Fruit fly (Drosophila melanogaster): ENCODE data around the gene CG7246.

CG7246 gene

dm6 chrX:9041789-9042456 lies 38.9 kb downstream of the CG7246 start (continued):
- TF ChIP-seq CG10147 (GFP tag; optimal IDR thresholded peaks at IDR 0.05) (no peak), zfh2 (GFP tag; optimal IDR thresholded peaks at IDR 0.05) (no peak), dysf (GFP tag; IDR thresholded peaks at IDR 0.05) (peak; percentile 57; the same call in 2 of the 3 replicates), E2f1 (GFP tag; IDR thresholded peaks at IDR 0.05) (no peak), Sry-β (GFP tag; optimal IDR thresholded peaks at IDR 0.05) (no peak), Ada2b (GFP tag; IDR thresholded peaks at IDR 0.05) (peak; percentile 25; the same call in 1 of the 2 replicates), CG4328 (GFP tag; optimal IDR thresholded peaks at IDR 0.05) (no peak), tap (tag; optimal IDR thresholded peaks at IDR 0.05) (no peak), CG7745 (tag; optimal IDR thresholded peaks at IDR 0.05) (no peak), hkb (optimal IDR thresholded peaks at IDR 0.05) (no peak), hkb (GFP tag; IDR thresholded peaks at IDR 0.05) (peak; percentile 59), ftz-f1 (GFP tag; optimal IDR thresholded peaks at IDR 0.05) (no peak), ab (GFP tag; optimal IDR thresholded peaks at IDR 0.05) (no peak), CG10366 (GFP tag; IDR thresholded peaks at IDR 0.05) (peak; percentile 38; the same call in 1 of the 2 replicates), amos (GFP tag; IDR thresholded peaks at IDR 0.05; ENCODE audit: partially characterized antibody) (no peak), CG10462 (GFP tag; optimal IDR thresholded peaks at IDR 0.05) (no peak), btn (GFP tag; optimal IDR thresholded peaks at IDR 0.05) (no peak), phol (tag; optimal IDR thresholded peaks at IDR 0.05) (peak; percentile 69), pum (GFP tag; optimal IDR thresholded peaks at IDR 0.05) (peak; percentile 64), CG8089 (GFP tag; optimal IDR thresholded peaks at IDR 0.05) (no peak), mam (GFP tag; optimal IDR thresholded peaks at IDR 0.05) (peak; percentile 2), CG18764 (GFP tag; optimal IDR thresholded peaks at IDR 0.05) (no peak), Vsx1 (GFP tag; optimal IDR thresholded peaks at IDR 0.05) (peak; percentile 41), CG12071 (GFP tag; optimal IDR thresholded peaks at IDR 0.05) (no peak), CG9797 (GFP tag; optimal IDR thresholded peaks at IDR 0.05) (no peak), gsb (GFP tag; IDR thresholded peaks at IDR 0.05) (no peak), Hmr (GFP tag; optimal IDR thresholded peaks at IDR 0.05) (no peak), sna (GFP tag; IDR thresholded peaks at IDR 0.05; ENCODE audit: partially characterized antibody) (no peak), ci (GFP tag; IDR thresholded peaks at IDR 0.05) (peak; percentile 5; the same call in 1 of the 3 replicates), ro (GFP tag; IDR thresholded peaks at IDR 0.05) (no peak), tio (GFP tag; optimal IDR thresholded peaks at IDR 0.05) (peak; percentile 72), CG14050 (GFP tag; IDR thresholded peaks at IDR 0.05) (no peak), Xbp1 (GFP tag; optimal IDR thresholded peaks at IDR 0.05) (peak; percentile 49), Dll (GFP tag; IDR thresholded peaks at IDR 0.05; ENCODE audit: partially characterized antibody) (no peak), Sry-δ (GFP tag; optimal IDR thresholded peaks at IDR 0.05) (no peak), CG14441 (GFP tag; IDR thresholded peaks at IDR 0.05) (no peak), lmd (GFP tag; IDR thresholded peaks at IDR 0.05) (peak; percentile 41), CG3838 (GFP tag; optimal IDR thresholded peaks at IDR 0.05) (no peak), ap (GFP tag; IDR thresholded peaks at IDR 0.05) (no peak), CG11560 (tag; IDR thresholded peaks at IDR 0.05) (no peak), CG5180 (GFP tag; optimal IDR thresholded peaks at IDR 0.05) (peak; percentile 17), GATAe (GFP tag; conservative IDR thresholded peaks at IDR 0.05) (no peak), pho (GFP tag; optimal IDR thresholded peaks at IDR 0.05) (no peak), CG10979 (tag; optimal IDR thresholded peaks at IDR 0.05) (peak; percentile 73), bowl (GFP tag; IDR thresholded peaks at IDR 0.05) (no peak), bsh (GFP tag; optimal IDR thresholded peaks at IDR 0.05) (peak in 1 of 2 experiments; percentile 53), CG15479 (GFP tag; optimal IDR thresholded peaks at IDR 0.05) (peak; percentile 82), Adf1 (GFP tag; IDR thresholded peaks at IDR 0.05) (no peak), twi (tag; optimal IDR thresholded peaks at IDR 0.05) (no peak), gcm (GFP tag; optimal IDR thresholded peaks at IDR 0.05) (peak; percentile 2), CG31441 (GFP tag; IDR thresholded peaks at IDR 0.05) (peak; percentile 48; the same call in 1 of the 2 replicates)
